Fruit fly (Drosophila melanogaster): ENCODE results near the gene 5-HT7.
A peak's percentile ranks its signal among the peaks of the same experiment; 100 is the strongest.

Gene 5-HT7

dm6 chr3R:31016715-31017114, at the start of gene 5-HT7:
5-HT7 (minus strand) TSS chr3R:31016875.
- TF ChIP-seq CG17801 (GFP tag; optimal IDR thresholded peaks at IDR 0.05; ENCODE audit: partially characterized antibody) = no peak

dm6 chr3R:31066356-31066755, 49.7 kb upstream of the 5-HT7 start:
- no peak for TF ChIP-seq CG17801 (GFP tag; optimal IDR thresholded peaks at IDR 0.05; ENCODE audit: partially characterized antibody)

- TF ChIP-seq CG17801 (GFP tag; optimal IDR thresholded peaks at IDR 0.05; ENCODE audit: partially characterized antibody) = no peak
These were observed 48.1 kb upstream of the 5-HT7 start, which contains the start of gene Sox100B for dm6 chr3R:31064653-31065322. Sox100B (plus strand) TSS chr3R:31065253.

dm6 chr3R:31062344-31062964, 45.8 kb upstream of the 5-HT7 start:
- peak; percentile 88 for TF ChIP-seq CG17801 (GFP tag; optimal IDR thresholded peaks at IDR 0.05; ENCODE audit: partially characterized antibody)

- TF ChIP-seq CG17801 (GFP tag; optimal IDR thresholded peaks at IDR 0.05; ENCODE audit: partially characterized antibody) = peak; percentile 41
These were observed 44.3 kb upstream of the 5-HT7 start, which contains the start of gene dco for dm6 chr3R:31060708-31061625. dco (minus strand) TSS chr3R:31061210.

- no peak for TF ChIP-seq CG17801 (GFP tag; optimal IDR thresholded peaks at IDR 0.05; ENCODE audit: partially characterized antibody)
These were observed 43.4 kb upstream of the 5-HT7 start for dm6 chr3R:31059807-31060707.

dm6 chr3R:31059036-31059806, 42.5 kb upstream of the 5-HT7 start:
- TF ChIP-seq CG17801 (GFP tag; optimal IDR thresholded peaks at IDR 0.05; ENCODE audit: partially characterized antibody) = peak; percentile 91

- TF ChIP-seq CG17801 (GFP tag; optimal IDR thresholded peaks at IDR 0.05; ENCODE audit: partially characterized antibody) = no peak
These were observed 37.1 kb upstream of the 5-HT7 start, which contains the start of gene Chchd3 for dm6 chr3R:31053784-31054221. Chchd3 (minus strand) TSS chr3R:31053915.

dm6 chr3R:31048629-31049028, 32.0 kb upstream of the 5-HT7 start, which contains the start of gene Alp4:
Alp4 (plus strand) TSS chr3R:31048929.
- TF ChIP-seq CG17801 (GFP tag; optimal IDR thresholded peaks at IDR 0.05; ENCODE audit: partially characterized antibody) = no peak

dm6 chr3R:31045005-31045404, 28.3 kb upstream of the 5-HT7 start, which contains the start of gene CG33920:
CG33920 (minus strand) TSS chr3R:31045105.
- TF ChIP-seq CG17801 (GFP tag; optimal IDR thresholded peaks at IDR 0.05; ENCODE audit: partially characterized antibody) = no peak

dm6 chr3R:31038473-31039424, 22.1 kb upstream of the 5-HT7 start, which contains the start of gene CanA1:
CanA1 (plus strand) TSS chr3R:31039374.
- no peak for TF ChIP-seq CG17801 (GFP tag; optimal IDR thresholded peaks at IDR 0.05; ENCODE audit: partially characterized antibody)

- no peak for TF ChIP-seq CG17801 (GFP tag; optimal IDR thresholded peaks at IDR 0.05; ENCODE audit: partially characterized antibody)
These were observed 18.4 kb upstream of the 5-HT7 start, which contains the start of gene CG33773 for dm6 chr3R:31035046-31035445. CG33773 (plus strand) TSS chr3R:31035346.
